Fruit fly (Drosophila melanogaster): ENCODE results near the gene REPTOR.

Gene REPTOR

dm6 chr3R:24572540-24573043, 10.1 kb downstream of the REPTOR start (continued):
- peak; percentile 90 for TF ChIP-seq Adf1 (GFP tag; IDR thresholded peaks at IDR 0.05)
- peak; percentile 93 for TF ChIP-seq Mes4 (GFP tag; optimal IDR thresholded peaks at IDR 0.05)
- TF ChIP-seq nerfin-2 (GFP tag; IDR thresholded peaks at IDR 0.05; ENCODE audit: partially characterized antibody) = no peak
- peak; percentile 3 for TF ChIP-seq fd102C (GFP tag; optimal IDR thresholded peaks at IDR 0.05)
- TF ChIP-seq ems (GFP tag; optimal IDR thresholded peaks at IDR 0.05) = peak; percentile 98
- peak; percentile 94; the same call in 1 of the 2 replicates for TF ChIP-seq CG17612 (GFP tag; IDR thresholded peaks at IDR 0.05)
- TF ChIP-seq Dfd (GFP tag; optimal IDR thresholded peaks at IDR 0.05) = no peak
- TF ChIP-seq MESR4 (GFP tag; optimal IDR thresholded peaks at IDR 0.05) = peak; percentile 59
- TF ChIP-seq H15 (GFP tag; IDR thresholded peaks at IDR 0.05) = peak; percentile 98
- TF ChIP-seq Neu2 (GFP tag; optimal IDR thresholded peaks at IDR 0.05; ENCODE audit: borderline replicate concordance) = peak; percentile 40
- peak; percentile 86 for TF ChIP-seq CG10431 (GFP tag; optimal IDR thresholded peaks at IDR 0.05)
- TF ChIP-seq CG10267 (tag; optimal IDR thresholded peaks at IDR 0.05) = peak; percentile 92
- peak; percentile 98 for TF ChIP-seq tap (tag; optimal IDR thresholded peaks at IDR 0.05)
- no peak for TF ChIP-seq CG42726 (GFP tag; IDR thresholded peaks at IDR 0.05; ENCODE audit: partially characterized antibody)
- peak; percentile 96 for TF ChIP-seq CG5245 (GFP tag; optimal IDR thresholded peaks at IDR 0.05)
- peak; percentile 85 for TF ChIP-seq CG16815 (GFP tag; optimal IDR thresholded peaks at IDR 0.05)
- TF ChIP-seq CG15601 (tag; optimal IDR thresholded peaks at IDR 0.05) = peak; percentile 96
- TF ChIP-seq CG10959 (GFP tag; IDR thresholded peaks at IDR 0.05) = peak; percentile 93
- TF ChIP-seq gsb-n (tag; optimal IDR thresholded peaks at IDR 0.05) = peak; percentile 97
- TF ChIP-seq Atf-2 (GFP tag; optimal IDR thresholded peaks at IDR 0.05) = peak; percentile 94
- TF ChIP-seq ranshi (GFP tag; IDR thresholded peaks at IDR 0.05) = peak; percentile 98
- TF ChIP-seq run (tag; optimal IDR thresholded peaks at IDR 0.05) = peak; percentile 97
- TF ChIP-seq scrt (GFP tag; optimal IDR thresholded peaks at IDR 0.05) = peak; percentile 97
- TF ChIP-seq pfk (GFP tag; optimal IDR thresholded peaks at IDR 0.05) = peak; percentile 72
- TF ChIP-seq Bteb2 (GFP tag; optimal IDR thresholded peaks at IDR 0.05) = peak; percentile 97
- TF ChIP-seq vnd (GFP tag; IDR thresholded peaks at IDR 0.05; ENCODE audit: partially characterized antibody) = no peak
- TF ChIP-seq CG43689 (GFP tag; IDR thresholded peaks at IDR 0.05) = peak; percentile 95
- TF ChIP-seq Opbp (GFP tag; IDR thresholded peaks at IDR 0.05; ENCODE audit: partially characterized antibody) = no peak
- peak; percentile 99 for TF ChIP-seq Dbx (GFP tag; IDR thresholded peaks at IDR 0.05)
- TF ChIP-seq CG4617 (GFP tag; optimal IDR thresholded peaks at IDR 0.05; ENCODE audit: borderline replicate concordance) = peak; percentile 92
- TF ChIP-seq CG15011 (GFP tag; optimal IDR thresholded peaks at IDR 0.05) = peak; percentile 97
- TF ChIP-seq CG15073 (GFP tag; optimal IDR thresholded peaks at IDR 0.05) = peak; percentile 84
- TF ChIP-seq CG13287 (GFP tag; IDR thresholded peaks at IDR 0.05; ENCODE audit: partially characterized antibody) = peak; percentile 22; the same call in 1 of the 2 replicates
- peak; percentile 98 for TF ChIP-seq ATbp (GFP tag; optimal IDR thresholded peaks at IDR 0.05)
- peak; percentile 98 for TF ChIP-seq lmd (GFP tag; IDR thresholded peaks at IDR 0.05)
- TF ChIP-seq Dll (GFP tag; IDR thresholded peaks at IDR 0.05; ENCODE audit: partially characterized antibody) = 0 out of 4 replicates have a peak, but pooled peaks have one; percentile 18
- peak; percentile 97 for TF ChIP-seq gsb (GFP tag; IDR thresholded peaks at IDR 0.05)
- TF ChIP-seq Abd-B (GFP tag; optimal IDR thresholded peaks at IDR 0.05) = peak; percentile 88
- TF ChIP-seq Meics (GFP tag; optimal IDR thresholded peaks at IDR 0.05) = peak; percentile 99
- peak; percentile 94 for TF ChIP-seq klu (GFP tag; IDR thresholded peaks at IDR 0.05)
- no peak for TF ChIP-seq hb (GFP tag; IDR thresholded peaks at IDR 0.05; ENCODE audit: partially characterized antibody)
- peak; percentile 98 for TF ChIP-seq lbe (GFP tag; optimal IDR thresholded peaks at IDR 0.05)
- peak; percentile 98 for TF ChIP-seq Asciz (GFP tag; optimal IDR thresholded peaks at IDR 0.05)
- peak; percentile 99 for TF ChIP-seq Drgx (GFP tag; IDR thresholded peaks at IDR 0.05)
- peak; percentile 90 for TF ChIP-seq CG10274 (GFP tag; optimal IDR thresholded peaks at IDR 0.05)
- TF ChIP-seq wdn (GFP tag; IDR thresholded peaks at IDR 0.05) = peak; percentile 98
- peak; percentile 99 for TF ChIP-seq Ets65A (GFP tag)
- TF ChIP-seq CG9797 (GFP tag; optimal IDR thresholded peaks at IDR 0.05) = peak; percentile 44
- TF ChIP-seq CG34422 (GFP tag; IDR thresholded peaks at IDR 0.05) = peak; percentile 99
- peak; percentile 70 for TF ChIP-seq CG9876 (GFP tag; optimal IDR thresholded peaks at IDR 0.05)
